Worm (Caenorhabditis elegans) whole organism, young adult: ENCODE measurements around the gene F15B9.11.

Experiments used
- B0336.3 ChIP-seq: fragments of 200-800 bp; sonication (Bioruptor generic); IDR thresholded peaks from 2 replicates; pipeline ENCODE4 v1.3.6; 2022; ENCODE audit warnings: missing genetic modification characterization, missing compliant biosample characterization
- C17E4.6 ChIP-seq: fragments of 200-800 bp; sonication (Bioruptor generic); IDR thresholded peaks from 2 replicates; pipeline ENCODE4 v1.3.6; 2022; ENCODE audit warnings: missing genetic modification reagents, missing genetic modification characterization, missing compliant biosample characterization
- F10E7.11 ChIP-seq: sonication (generic microtip); optimal IDR thresholded peaks from 2 replicates; lab custom pipeline; 2017; ENCODE audit warnings: mild to moderate bottlenecking, missing genetic modification characterization, moderate library complexity, missing compliant biosample characterization
- F37B4.10 ChIP-seq: fragments of 200-800 bp; sonication (Bioruptor generic); IDR thresholded peaks from 2 replicates; pipeline ENCODE4 v1.3.6; 2022; ENCODE audit warnings: missing genetic modification characterization, missing compliant biosample characterization
- F49E8.2 ChIP-seq: sonication (generic microtip); optimal IDR thresholded peaks from 3 replicates; lab custom pipeline; 2017; ENCODE audit warnings: missing genetic modification characterization, mild to moderate bottlenecking, missing compliant biosample characterization, antibody characterized with exemption, moderate library complexity; ENCODE audit not compliant: insufficient read depth
- F55B11.4 ChIP-seq: sonication (generic microtip); optimal IDR thresholded peaks from 2 replicates; lab custom pipeline; 2016; ENCODE audit warnings: missing compliant biosample characterization, missing genetic modification characterization, borderline replicate concordance; ENCODE audit not compliant: insufficient read depth
- F57A8.1 ChIP-seq: fragments of 200-800 bp; sonication (Bioruptor generic); optimal IDR thresholded peaks from 2 replicates; lab custom pipeline; 2018; ENCODE audit warnings: mild to moderate bottlenecking, missing genetic modification characterization, moderate library complexity, missing compliant biosample characterization
- F57C9.4 ChIP-seq: sonication (generic microtip); optimal IDR thresholded peaks from 2 replicates; lab custom pipeline; 2017; ENCODE audit warnings: mild to moderate bottlenecking, missing genetic modification characterization, missing compliant biosample characterization
- K12H6.12 ChIP-seq: fragments of 200-800 bp; sonication (Bioruptor generic); optimal IDR thresholded peaks from 2 replicates; lab custom pipeline; 2018; ENCODE audit warnings: mild to moderate bottlenecking, missing genetic modification characterization, missing compliant biosample characterization
- attf-3 ChIP-seq: fragments of 200-800 bp; sonication (Bioruptor generic); conservative IDR thresholded peaks from 2 replicates; pipeline ENCODE4 v1.3.6; 2022; ENCODE audit warnings: missing genetic modification reagents, missing genetic modification characterization, missing compliant biosample characterization
- attf-5 ChIP-seq: fragments of 200-800 bp; sonication (Bioruptor generic); optimal IDR thresholded peaks from 2 replicates; lab custom pipeline; 2018; ENCODE audit warnings: mild to moderate bottlenecking, missing genetic modification characterization, missing compliant biosample characterization
- attf-6 ChIP-seq: fragments of 200-800 bp; sonication (Bioruptor generic); IDR thresholded peaks from 2 replicates; pipeline ENCODE4 v1.3.6; 2022; ENCODE audit warnings: missing genetic modification reagents, missing genetic modification characterization, missing compliant biosample characterization
- bed-1 ChIP-seq: fragments of 200-800 bp; sonication (Bioruptor generic); IDR thresholded peaks from 2 replicates; pipeline ENCODE4 v1.3.6; 2022; ENCODE audit warnings: missing genetic modification reagents, missing genetic modification characterization, missing compliant biosample characterization
- ceh-40 ChIP-seq: fragments of 200-800 bp; sonication (Bioruptor generic); IDR thresholded peaks from 2 replicates; pipeline ENCODE4 v1.3.6; 2022; ENCODE audit warnings: missing genetic modification characterization, missing compliant biosample characterization
- ceh-79 ChIP-seq: sonication (generic microtip); optimal IDR thresholded peaks from 2 replicates; lab custom pipeline; 2017; ENCODE audit warnings: mild to moderate bottlenecking, missing genetic modification characterization, missing compliant biosample characterization
- die-1 ChIP-seq: sonication (generic microtip); optimal IDR thresholded peaks from 2 replicates; lab custom pipeline; 2016; ENCODE audit warnings: missing genotype, mild to moderate bottlenecking, missing genetic modification characterization, missing compliant biosample characterization
- dox-1 ChIP-seq: fragments of 200-800 bp; sonication (Bioruptor generic); IDR thresholded peaks from 2 replicates; pipeline ENCODE4 v1.3.6; 2022; ENCODE audit warnings: missing genetic modification reagents, missing genetic modification characterization, missing compliant biosample characterization
- dpl-1 ChIP-seq: fragments of 150-350 bp; optimal IDR thresholded peaks from 2 replicates; lab custom pipeline; 2014; ENCODE audit warnings: missing biosample characterization, missing genetic modification reagents, missing genetic modification characterization
- efl-1 ChIP-seq: fragments of 150-350 bp; optimal IDR thresholded peaks from 2 replicates; lab custom pipeline; 2014; ENCODE audit warnings: missing biosample characterization, missing genetic modification reagents, missing genetic modification characterization
- ekl-4 ChIP-seq: fragments of 200-800 bp; sonication (Bioruptor generic); IDR thresholded peaks from 2 replicates; pipeline ENCODE4 v1.3.6; 2022; ENCODE audit warnings: missing genetic modification reagents, missing genetic modification characterization, missing compliant biosample characterization
- ets-4 ChIP-seq: fragments of 200-800 bp; sonication (Bioruptor generic); optimal IDR thresholded peaks from 2 replicates; lab custom pipeline; 2018; ENCODE audit warnings: mild to moderate bottlenecking, missing genetic modification characterization, missing compliant biosample characterization
- him-1 ChIP-seq: sonication (generic microtip); optimal IDR thresholded peaks from 2 replicates; lab custom pipeline; 2016; ENCODE audit warnings: missing genotype, missing genetic modification reagents, missing genetic modification characterization, missing compliant biosample characterization
- hmg-1.2 ChIP-seq: fragments of 200-800 bp; sonication (Bioruptor generic); IDR thresholded peaks from 2 replicates; pipeline ENCODE4 v1.3.6; 2022; ENCODE audit warnings: missing genetic modification reagents, missing genetic modification characterization, missing compliant biosample characterization
- hmg-20 ChIP-seq: fragments of 200-800 bp; sonication (Bioruptor generic); IDR thresholded peaks from 2 replicates; pipeline ENCODE4 v1.3.6; 2022; ENCODE audit warnings: missing genetic modification reagents, missing genetic modification characterization, missing compliant biosample characterization
- hrde-1 ChIP-seq: sonication (generic microtip); optimal IDR thresholded peaks from 2 replicates; lab custom pipeline; 2016; ENCODE audit warnings: missing genetic modification characterization, mild to moderate bottlenecking, missing compliant biosample characterization, moderate library complexity, missing genotype, missing genetic modification reagents, borderline replicate concordance
- let-607 ChIP-seq, 2 experiments: fragments of 200-800 bp in 1 of 2; sonication (Bioruptor generic) in 1 of 2; sonication (generic microtip) in 1 of 2; optimal IDR thresholded peaks; 2 replicates each; lab custom pipeline; 2016 to 2018; ENCODE audit warnings: mild to moderate bottlenecking in 2 of 2, missing compliant biosample characterization in 2 of 2, missing genetic modification characterization in 2 of 2, moderate library complexity in 2 of 2, missing genotype in 1 of 2
- lin-54 ChIP-seq: fragments of 200-800 bp; sonication (Bioruptor generic); optimal IDR thresholded peaks from 2 replicates; lab custom pipeline; 2018; ENCODE audit warnings: mild to moderate bottlenecking, missing genetic modification characterization, missing compliant biosample characterization
- lsl-1 ChIP-seq: fragments of 200-800 bp; sonication (Bioruptor generic); optimal IDR thresholded peaks from 2 replicates; lab custom pipeline; 2018; ENCODE audit warnings: mild to moderate bottlenecking, missing genetic modification characterization, moderate library complexity, missing compliant biosample characterization
- madf-10 ChIP-seq: sonication (generic microtip); optimal IDR thresholded peaks from 2 replicates; lab custom pipeline; 2016; ENCODE audit warnings: mild to moderate bottlenecking, missing genetic modification characterization, missing compliant biosample characterization
- madf-3 ChIP-seq: fragments of 200-800 bp; sonication (Bioruptor generic); IDR thresholded peaks from 2 replicates; pipeline ENCODE4 v1.3.6; 2022; ENCODE audit warnings: missing genetic modification reagents, missing genetic modification characterization, missing compliant biosample characterization
- madf-8 ChIP-seq: fragments of 200-800 bp; sonication (Bioruptor generic); conservative IDR thresholded peaks from 2 replicates; pipeline ENCODE4 v1.3.6; 2022; ENCODE audit warnings: missing genetic modification reagents, missing genetic modification characterization, missing compliant biosample characterization
- mcd-1 ChIP-seq: fragments of 200-800 bp; sonication (Bioruptor generic); IDR thresholded peaks from 2 replicates; pipeline ENCODE4 v1.3.6; 2022; ENCODE audit warnings: missing genetic modification reagents, missing genetic modification characterization, missing compliant biosample characterization
- mel-28 ChIP-seq: sonication (generic microtip); optimal IDR thresholded peaks from 2 replicates; lab custom pipeline; 2016; ENCODE audit warnings: borderline replicate concordance, mild to moderate bottlenecking, missing genetic modification characterization, missing compliant biosample characterization
- nfyb-1 ChIP-seq: fragments of 200-800 bp; sonication (Bioruptor generic); IDR thresholded peaks from 2 replicates; pipeline ENCODE4 v1.3.6; 2022; ENCODE audit warnings: missing genetic modification reagents, missing genetic modification characterization, missing compliant biosample characterization
- nhr-80 ChIP-seq: sonication (generic microtip); optimal IDR thresholded peaks from 2 replicates; lab custom pipeline; 2016; ENCODE audit warnings: missing genetic modification characterization, missing compliant biosample characterization
- nhr-90 ChIP-seq: sonication (generic microtip); optimal IDR thresholded peaks from 2 replicates; lab custom pipeline; 2016; ENCODE audit warnings: missing genotype, mild to moderate bottlenecking, missing genetic modification characterization, missing compliant biosample characterization
- rec-8 ChIP-seq, 2 experiments: sonication (generic microtip); optimal IDR thresholded peaks; 2 replicates each; lab custom pipeline; 2016; ENCODE audit warnings: mild to moderate bottlenecking in 2 of 2, missing genetic modification characterization in 2 of 2, missing genetic modification reagents in 2 of 2, missing genotype in 2 of 2, missing biosample characterization in 1 of 2, missing compliant biosample characterization in 1 of 2, moderate library complexity in 1 of 2
- rpc-1 ChIP-seq, 2 experiments: fragments of 150-350 bp in 1 of 2; sonication (generic microtip) in 1 of 2; optimal IDR thresholded peaks; 2 replicates each; lab custom pipeline; 2014 to 2018; ENCODE audit warnings: missing biosample characterization in 1 of 2, missing genetic modification characterization in 1 of 2, missing genetic modification reagents in 1 of 2, missing genotype in 1 of 2
- sea-2 ChIP-seq: fragments of 200-800 bp; sonication (Bioruptor generic); IDR thresholded peaks from 2 replicates; pipeline ENCODE4 v1.3.6; 2022; ENCODE audit warnings: missing genetic modification characterization, missing compliant biosample characterization
- snpc-1.3 ChIP-seq: sonication (generic microtip); optimal IDR thresholded peaks from 2 replicates; lab custom pipeline; 2017; ENCODE audit warnings: missing genetic modification characterization, mild to moderate bottlenecking, missing compliant biosample characterization, antibody characterized with exemption, moderate library complexity, missing genotype, missing genetic modification reagents; ENCODE audit not compliant: insufficient read depth
- snpc-4 ChIP-seq, 5 experiments: fragments of 150-350 bp in 1 of 5; sonication (generic microtip) in 4 of 5; optimal IDR thresholded peaks; 2 replicates each; lab custom pipeline; 2014 to 2018; ENCODE audit warnings: missing genetic modification characterization in 5 of 5, missing biosample characterization in 3 of 5, antibody characterized with exemption in 2 of 5, mild to moderate bottlenecking in 2 of 5, missing compliant biosample characterization in 2 of 5, missing genotype in 2 of 5, moderate library complexity in 2 of 5, missing genetic modification reagents in 1 of 5
- sptf-2 ChIP-seq: fragments of 200-800 bp; sonication (Bioruptor generic); optimal IDR thresholded peaks from 2 replicates; lab custom pipeline; 2018; ENCODE audit warnings: mild to moderate bottlenecking, missing genetic modification characterization, missing compliant biosample characterization
- unc-130 ChIP-seq: sonication (generic microtip); optimal IDR thresholded peaks from 2 replicates; lab custom pipeline; 2016; ENCODE audit warnings: missing genetic modification reagents, missing genetic modification characterization, missing compliant biosample characterization
- zim-3 ChIP-seq: sonication (generic microtip); optimal IDR thresholded peaks from 2 replicates; lab custom pipeline; 2017; ENCODE audit warnings: mild to moderate bottlenecking, missing genetic modification characterization, moderate library complexity, missing compliant biosample characterization
- ztf-18 ChIP-seq: sonication (generic microtip); optimal IDR thresholded peaks from 2 replicates; lab custom pipeline; 2016; ENCODE audit warnings: missing genotype, mild to moderate bottlenecking, missing genetic modification characterization, missing compliant biosample characterization
- ztf-25 ChIP-seq: fragments of 200-800 bp; sonication (Bioruptor generic); IDR thresholded peaks from 2 replicates; pipeline ENCODE4 v1.3.6; 2022; ENCODE audit warnings: missing genetic modification reagents, missing genetic modification characterization, missing compliant biosample characterization

Gene F15B9.11

ce11 chrV:12950812-12951528, 41.7 kb downstream of the F15B9.11 start, which contains the start of the genes T16G1.9 and T16G1.18:
Gene T16G1.9, minus strand, starts transcription at chrV:12950862.
Gene T16G1.18, plus strand, starts transcription at chrV:12951304.
- TF ChIP-seq die-1 (no peak), nhr-80 (peak; percentile 51), K12H6.12 (tag; lab: Kevin White, UChicago) (no peak), lsl-1 (no peak), let-607 (tag; optimal IDR thresholded peaks at IDR 0.05; lab: Kevin White, UChicago) (peak; percentile 86 to 92), unc-130 (GFP tag; lab: Kevin White, UChicago) (no peak), dpl-1 (GFP tag; lab: Kevin White, UChicago) (no peak), ets-4 (GFP tag; lab: Kevin White, UChicago) (no peak), madf-3 (GFP tag; lab: Robert Waterston, UW) (no peak), attf-5 (GFP tag; lab: Kevin White, UChicago) (peak; percentile 68), F49E8.2 (tag; lab: Kevin White, UChicago) (no peak), rpc-1 (optimal IDR thresholded peaks at IDR 0.05; lab: Kevin White, UChicago) (no peak), rpc-1 (tag; optimal IDR thresholded peaks at IDR 0.05; lab: Kevin White, UChicago) (no peak), mcd-1 (GFP tag; lab: Robert Waterston, UW) (peak; percentile 35; the same call in 1 of the 2 replicates), F37B4.10 (GFP tag; lab: Robert Waterston, UW) (no peak), bed-1 (GFP tag; lab: Robert Waterston, UW) (no peak), ceh-40 (GFP tag; lab: Robert Waterston, UW) (no peak), C17E4.6 (GFP tag; lab: Robert Waterston, UW) (no peak), hrde-1 (no peak), F55B11.4 (tag; lab: Kevin White, UChicago) (no peak), hmg-20 (GFP tag; lab: Robert Waterston, UW) (no peak), snpc-4 (GFP tag; optimal IDR thresholded peaks at IDR 0.05; lab: Kevin White, UChicago) (no peak), snpc-4 (tag; optimal IDR thresholded peaks at IDR 0.05; lab: Kevin White, UChicago) (peak in 1 of 4 experiments; percentile 33), sptf-2 (no peak), B0336.3 (GFP tag; lab: Robert Waterston, UW) (no peak), mel-28 (tag; lab: Kevin White, UChicago) (no peak), zim-3 (tag; lab: Kevin White, UChicago) (no peak), attf-6 (no peak), him-1 (tag; lab: Kevin White, UChicago) (no peak), snpc-1.3 (no peak), hmg-1.2 (GFP tag; lab: Robert Waterston, UW) (peak; percentile 81; the same call in 1 of the 2 replicates), ceh-79 (tag; lab: Kevin White, UChicago) (no peak), efl-1 (GFP tag; lab: Kevin White, UChicago) (peak; percentile 19), F57C9.4 (tag; lab: Kevin White, UChicago) (no peak), nhr-90 (tag; lab: Kevin White, UChicago) (no peak), rec-8 (tag; optimal IDR thresholded peaks at IDR 0.05; lab: Kevin White, UChicago) (no peak), nfyb-1 (no peak), madf-10 (tag; lab: Kevin White, UChicago) (no peak), lin-54 (GFP tag; lab: Kevin White, UChicago) (no peak), F10E7.11 (tag; lab: Kevin White, UChicago) (no peak), ekl-4 (GFP tag; lab: Robert Waterston, UW) (no peak), ztf-18 (tag; lab: Kevin White, UChicago) (no peak), sea-2 (GFP tag; lab: Robert Waterston, UW) (no peak), madf-8 (GFP tag; lab: Robert Waterston, UW) (no peak), F57A8.1 (no peak), dox-1 (GFP tag; lab: Robert Waterston, UW) (peak; percentile 37; the same call in 1 of the 2 replicates), attf-3 (GFP tag; lab: Robert Waterston, UW) (peak; percentile 81), ztf-25 (GFP tag; lab: Robert Waterston, UW) (no peak)
